Worm (Caenorhabditis elegans) whole organism, L1 larva: ENCODE results near the gene hlb-1.

ENCODE experiments used
- alr-1 ChIP-seq: fragments of 200-800 bp; sonication (Bioruptor generic); optimal IDR thresholded peaks from 2 replicates; lab custom pipeline; 2018; ENCODE audit warnings: borderline replicate concordance, mild to moderate bottlenecking, missing genetic modification characterization, missing compliant biosample characterization
- ceh-82 ChIP-seq, 3 experiments: fragments of 150-350 bp in 1 of 3; sonication (generic microtip) in 2 of 3; optimal IDR thresholded peaks; 2 replicates each; lab custom pipeline; 2014 to 2017; ENCODE audit warnings: missing biosample characterization in 3 of 3, missing genetic modification characterization in 3 of 3
- fkh-4 ChIP-seq: sonication (generic microtip); optimal IDR thresholded peaks from 2 replicates; lab custom pipeline; 2016; ENCODE audit warnings: missing compliant biosample characterization, missing genetic modification characterization, borderline replicate concordance
- mdl-1 ChIP-seq, 2 experiments: fragments of 150-350 bp; optimal IDR thresholded peaks; 2 replicates each; lab custom pipeline; 2014 to 2017; ENCODE audit warnings: missing biosample characterization in 2 of 2, missing genetic modification characterization in 2 of 2, inconsistent platforms in 1 of 2
- mef-2 ChIP-seq: fragments of 150-350 bp; optimal IDR thresholded peaks from 2 replicates; lab custom pipeline; 2014; ENCODE audit warnings: missing biosample characterization, missing genetic modification characterization
- nhr-12 ChIP-seq: sonication (generic microtip); optimal IDR thresholded peaks from 2 replicates; lab custom pipeline; 2017; ENCODE audit warnings: missing biosample characterization, missing genetic modification characterization

DNA sequence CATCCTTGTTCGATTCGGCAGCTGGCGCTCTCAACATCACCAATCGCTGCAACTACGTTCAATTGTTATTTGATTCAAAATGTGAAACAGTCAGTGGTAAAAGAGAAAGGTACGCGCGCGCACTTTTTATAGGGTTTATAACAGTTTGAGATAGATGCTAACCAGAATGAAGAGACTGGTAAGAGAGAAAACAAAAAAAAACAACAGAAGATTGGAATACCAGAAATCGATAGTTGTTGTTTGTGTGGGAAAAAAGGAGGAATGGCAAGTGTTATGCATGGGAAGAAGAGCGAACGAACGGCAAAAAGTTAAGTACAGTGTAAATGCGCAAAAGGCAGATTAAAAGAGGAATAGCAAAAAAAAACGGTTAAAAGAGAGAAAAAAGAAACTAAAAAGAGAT is 27.3 kb upstream of the hlb-1 start, which contains the start of gene Y26E6A.3:
- no peak for TF ChIP-seq alr-1 (tag; lab: Kevin White, UChicago)
- TF ChIP-seq mef-2 (tag; lab: Kevin White, UChicago) = no peak
- no peak for TF ChIP-seq nhr-12
- no peak for TF ChIP-seq mdl-1 (tag; optimal IDR thresholded peaks at IDR 0.05; lab: Kevin White, UChicago)
- no peak for TF ChIP-seq ceh-82 (tag; optimal IDR thresholded peaks at IDR 0.05; lab: Kevin White, UChicago)
- no peak for TF ChIP-seq fkh-4 (tag; lab: Kevin White, UChicago)
